Fruit fly (Drosophila melanogaster): ENCODE data around the gene bnl.

- TF ChIP-seq CG8478 (optimal IDR thresholded peaks at IDR 0.05), result no peak
- TF ChIP-seq Dll (optimal IDR thresholded peaks at IDR 0.05), result no peak
- no peak for TF ChIP-seq EcR (GFP tag; optimal IDR thresholded peaks at IDR 0.05)
- no peak for TF ChIP-seq pan (optimal IDR thresholded peaks at IDR 0.05)
- TF ChIP-seq usp (GFP tag; optimal IDR thresholded peaks at IDR 0.05), result no peak
Measured at dm6 chr3R:19847591-19848256, 11.1 kb upstream of the bnl start.

Data from whole organism.